Worm (Caenorhabditis elegans) whole organism, L2 larva: ENCODE measurements around the gene Y55F3AM.21.

Source experiments
- ama-1 ChIP-seq: fragments of 150-350 bp; optimal IDR thresholded peaks from 2 replicates; lab custom pipeline; 2018; ENCODE audit warnings: inconsistent platforms
- egl-27 ChIP-seq: sonication (generic microtip); optimal IDR thresholded peaks from 3 replicates; lab custom pipeline; 2017; ENCODE audit warnings: missing biosample characterization, missing genetic modification reagents, missing genetic modification characterization
- nhr-6 ChIP-seq: fragments of 150-350 bp; optimal IDR thresholded peaks from 2 replicates; lab custom pipeline; 2014; ENCODE audit warnings: missing biosample characterization, missing genetic modification characterization
- unc-62 ChIP-seq: fragments of 150-350 bp; optimal IDR thresholded peaks from 2 replicates; lab custom pipeline; 2014; ENCODE audit warnings: missing biosample characterization, missing genetic modification reagents, missing genetic modification characterization
- zag-1 ChIP-seq: fragments of 150-350 bp; optimal IDR thresholded peaks from 2 replicates; lab custom pipeline; 2014; ENCODE audit warnings: missing biosample characterization, missing genetic modification characterization
- ztf-1 ChIP-seq: fragments of 200-800 bp; sonication (Bioruptor generic); conservative IDR thresholded peaks from 2 replicates; pipeline ENCODE4 v1.3.6; 2022; ENCODE audit warnings: missing genetic modification characterization, missing compliant biosample characterization

- TF ChIP-seq nhr-6 (tag; lab: Kevin White, UChicago) (no peak), unc-62 (GFP tag; lab: Kevin White, UChicago) (no peak), zag-1 (tag; lab: Kevin White, UChicago) (no peak), egl-27 (tag; lab: Kevin White, UChicago) (no peak), ama-1 (lab: Kevin White, UChicago) (no peak), ztf-1 (no peak)
These were observed 21.5 kb downstream of the Y55F3AM.21 start, which contains the start of gene abhd-14 for ce11 chrIV:1029939-1030338.
